Fruit fly (Drosophila melanogaster): ENCODE data around the gene SPARC.
A peak's percentile ranks its signal among the peaks of the same experiment; 100 is the strongest.

SPARC gene

DNA sequence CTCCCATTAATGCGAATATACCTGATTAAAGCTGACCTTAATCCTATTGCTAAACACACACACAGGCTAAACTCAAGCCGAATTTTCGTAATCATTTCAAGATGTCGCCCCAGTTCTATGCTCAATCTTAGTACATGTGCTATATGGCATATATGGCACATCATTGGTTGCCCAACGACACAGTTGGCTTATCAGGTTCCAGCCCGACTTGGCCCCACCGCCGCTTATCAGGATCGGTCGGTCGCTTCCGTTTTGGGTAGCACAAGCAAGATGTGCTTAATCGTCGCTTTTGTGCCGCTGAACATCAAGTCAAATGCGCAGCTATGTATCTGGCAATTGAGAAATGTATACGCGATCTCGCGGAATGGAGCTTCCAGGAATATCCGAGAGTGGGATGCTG lies 734 bp downstream of the SPARC start:
- TF ChIP-seq CG12605 (GFP tag; IDR thresholded peaks at IDR 0.05) (no peak), fd96Ca (GFP tag; IDR thresholded peaks at IDR 0.05) (no peak), CG15710 (tag; optimal IDR thresholded peaks at IDR 0.05) (no peak), Pif1B (GFP tag; optimal IDR thresholded peaks at IDR 0.05) (no peak), Pif1A (GFP tag; optimal IDR thresholded peaks at IDR 0.05) (no peak), Ets98B (GFP tag; IDR thresholded peaks at IDR 0.05) (no peak), CG9948 (tag; optimal IDR thresholded peaks at IDR 0.05) (no peak), CG8159 (tag; optimal IDR thresholded peaks at IDR 0.05) (no peak), rn (GFP tag; IDR thresholded peaks at IDR 0.05) (no peak), D1 (tag; optimal IDR thresholded peaks at IDR 0.05) (no peak), CG34367 (tag; optimal IDR thresholded peaks at IDR 0.05) (no peak), CG14655 (GFP tag; optimal IDR thresholded peaks at IDR 0.05) (no peak), EcR (GFP tag; optimal IDR thresholded peaks at IDR 0.05) (no peak), CG32121 (GFP tag; IDR thresholded peaks at IDR 0.05) (no peak), Snoo (tag; optimal IDR thresholded peaks at IDR 0.05) (no peak), CG17806 (tag; optimal IDR thresholded peaks at IDR 0.05) (no peak), CG10348 (GFP tag; IDR thresholded peaks at IDR 0.05) (no peak), CG4496 (GFP tag; IDR thresholded peaks at IDR 0.05) (no peak), gl (tag; optimal IDR thresholded peaks at IDR 0.05) (no peak)

DNA sequence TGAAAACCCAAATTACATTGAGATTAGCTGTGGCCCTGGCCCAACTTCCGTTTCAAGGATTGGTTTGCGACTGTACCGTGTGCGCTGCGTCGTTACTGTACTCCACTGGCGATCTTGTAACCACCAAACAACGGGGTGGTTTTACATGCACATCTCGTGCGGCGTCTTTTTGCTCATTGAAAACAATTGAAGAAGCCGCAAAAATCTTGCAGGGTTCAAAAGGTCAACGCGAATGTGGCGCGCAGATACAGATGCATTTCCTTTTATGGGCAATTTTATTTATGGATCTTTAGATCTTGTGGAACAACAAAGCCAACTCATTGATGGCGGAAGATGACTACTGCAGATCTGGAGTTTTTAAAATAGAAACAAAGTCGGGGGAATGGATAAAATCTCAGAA lies 1.3 kb downstream of the SPARC start:
- TF ChIP-seq fd96Ca (GFP tag; IDR thresholded peaks at IDR 0.05) (0 out of 3 replicates have a peak, but pooled peaks have one; percentile 11), CG17806 (tag; optimal IDR thresholded peaks at IDR 0.05) (no peak)

DNA sequence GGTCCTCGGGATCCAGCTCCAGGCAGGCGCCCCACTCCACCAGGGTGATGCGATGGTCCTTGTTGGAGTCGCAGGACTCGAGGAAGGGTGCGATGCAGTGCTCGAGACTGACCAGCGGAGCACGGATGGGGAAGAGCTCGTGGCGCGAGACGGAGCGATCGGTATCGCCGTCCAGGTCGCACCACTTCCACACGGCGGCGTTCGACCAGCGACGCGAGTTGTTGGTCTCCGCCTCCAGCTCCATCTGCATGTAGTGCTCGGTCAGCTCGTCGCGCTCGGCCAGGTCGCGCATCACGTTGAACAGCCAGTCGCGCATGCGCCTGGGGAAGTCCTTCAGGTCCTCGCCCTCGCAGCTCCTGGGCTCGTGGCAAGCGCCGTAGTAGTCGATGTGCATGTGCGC lies 2.4 kb downstream of the SPARC start:
- no peak for TF ChIP-seq D1 (tag; optimal IDR thresholded peaks at IDR 0.05)
- no peak for TF ChIP-seq Pif1B (GFP tag; optimal IDR thresholded peaks at IDR 0.05)

DNA sequence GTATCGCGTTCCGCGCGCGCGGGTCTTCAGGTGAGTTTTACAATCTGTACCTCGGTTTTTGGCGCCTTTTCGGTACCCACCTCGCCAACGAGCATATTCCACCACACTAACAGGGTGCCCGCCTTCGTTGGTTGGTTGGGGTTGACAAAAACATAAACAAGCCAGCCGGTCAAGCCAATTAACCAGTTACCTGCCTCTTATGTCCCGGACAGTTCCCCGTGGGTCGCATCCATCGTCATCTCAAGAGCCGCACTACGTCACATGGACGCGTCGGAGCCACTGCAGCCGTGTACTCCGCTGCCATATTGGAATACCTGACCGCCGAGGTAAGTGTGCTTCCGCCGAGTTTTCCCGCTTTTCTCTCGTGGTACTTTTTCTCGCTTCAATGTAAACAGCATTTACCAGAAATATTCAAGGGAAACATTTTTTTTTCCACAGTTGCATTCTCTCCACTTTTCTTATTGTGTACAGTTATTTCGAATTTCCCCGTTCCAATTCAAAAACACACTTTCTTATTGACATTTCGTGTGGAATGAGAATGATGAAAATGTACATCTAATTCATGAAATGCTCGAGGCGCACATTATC lies 4.2 kb downstream of the SPARC start:
- TF ChIP-seq CG14655 (GFP tag; optimal IDR thresholded peaks at IDR 0.05) (no peak), fd96Ca (GFP tag; IDR thresholded peaks at IDR 0.05) (peak; percentile 35; the same call in 1 of the 3 replicates), Snoo (tag; optimal IDR thresholded peaks at IDR 0.05) (no peak), Pif1A (GFP tag; optimal IDR thresholded peaks at IDR 0.05) (no peak), Ets98B (GFP tag; IDR thresholded peaks at IDR 0.05) (peak; percentile 45; the same call in 1 of the 2 replicates), CG12605 (GFP tag; IDR thresholded peaks at IDR 0.05) (peak; percentile 47; the same call in 1 of the 2 replicates), CG8301 (tag; optimal IDR thresholded peaks at IDR 0.05) (no peak), CG4496 (GFP tag; IDR thresholded peaks at IDR 0.05) (0 out of 3 replicates have a peak, but pooled peaks have one; percentile 15), gl (tag; optimal IDR thresholded peaks at IDR 0.05) (no peak), CG32121 (GFP tag; IDR thresholded peaks at IDR 0.05) (0 out of 2 replicates have a peak, but pooled peaks have one; percentile 31), CG17806 (tag; optimal IDR thresholded peaks at IDR 0.05) (no peak), CG8159 (tag; optimal IDR thresholded peaks at IDR 0.05) (no peak), CG10348 (GFP tag; IDR thresholded peaks at IDR 0.05) (no peak), CG34367 (tag; optimal IDR thresholded peaks at IDR 0.05) (no peak), Pif1B (GFP tag; optimal IDR thresholded peaks at IDR 0.05) (no peak), EcR (GFP tag; optimal IDR thresholded peaks at IDR 0.05) (no peak)

DNA sequence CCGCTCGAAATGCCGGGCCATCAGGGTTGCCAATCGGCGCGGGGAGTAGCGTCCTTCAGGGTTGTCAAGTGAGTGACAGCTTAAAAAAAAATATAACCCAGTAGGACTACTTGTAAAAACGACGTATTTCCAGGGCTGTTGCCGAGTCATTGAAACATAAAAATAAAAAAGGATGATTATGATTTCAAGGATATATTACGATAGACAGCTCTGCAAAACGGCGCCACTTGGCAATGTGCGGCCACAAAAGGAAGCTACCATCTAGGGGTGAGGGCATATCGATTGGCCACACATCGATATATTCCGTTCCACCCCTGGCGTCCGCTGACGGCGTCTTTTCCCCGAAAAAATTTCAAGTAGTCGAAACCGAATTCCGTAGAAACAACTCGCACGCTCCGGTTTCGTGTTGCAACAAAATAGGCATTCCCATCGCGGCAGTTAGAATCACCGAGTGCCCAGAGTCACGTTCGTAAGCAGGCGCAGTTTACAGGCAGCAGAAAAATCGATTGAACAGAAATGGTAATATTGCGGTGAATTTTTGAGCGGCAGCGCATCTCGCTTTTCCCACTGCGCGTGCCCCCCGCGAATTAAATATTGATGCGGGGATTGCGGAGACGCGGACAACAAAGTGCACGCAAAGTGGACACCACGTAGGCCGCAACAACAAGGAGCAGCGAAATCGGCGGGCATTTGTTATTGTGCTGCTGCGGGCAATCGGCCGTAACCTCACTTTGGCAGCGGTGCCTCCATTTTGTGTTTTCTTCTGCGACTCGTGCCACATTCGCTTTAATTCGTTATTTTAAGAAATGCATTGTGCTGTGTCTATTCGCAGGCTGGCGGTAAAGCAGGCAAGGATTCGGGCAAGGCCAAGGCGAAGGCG lies 5.0 kb downstream of the SPARC start, which contains the start of the genes ball and His2Av:
Gene ball (minus strand): TSS at position 231 of the 880 bp plus-strand sequence.
Gene His2Av (plus strand): TSS at position 353 of the 880 bp plus-strand sequence.
- TF ChIP-seq CG14655 (GFP tag; optimal IDR thresholded peaks at IDR 0.05): no peak
- TF ChIP-seq Snoo (tag; optimal IDR thresholded peaks at IDR 0.05): peak; percentile 49
- peak; percentile 14 for TF ChIP-seq gl (tag; optimal IDR thresholded peaks at IDR 0.05)
- peak; percentile 13 for TF ChIP-seq EcR (GFP tag; optimal IDR thresholded peaks at IDR 0.05)
- peak; percentile 43 for TF ChIP-seq CG34367 (tag; optimal IDR thresholded peaks at IDR 0.05)
- TF ChIP-seq CG13204 (GFP tag; optimal IDR thresholded peaks at IDR 0.05): no peak
- TF ChIP-seq CG4496 (GFP tag; IDR thresholded peaks at IDR 0.05): peak; percentile 87
- TF ChIP-seq rn (GFP tag; IDR thresholded peaks at IDR 0.05): peak; percentile 60
- peak; percentile 42 for TF ChIP-seq CG17806 (tag; optimal IDR thresholded peaks at IDR 0.05)
- peak; percentile 81 for TF ChIP-seq CG32121 (GFP tag; IDR thresholded peaks at IDR 0.05)
- TF ChIP-seq CG9948 (tag; optimal IDR thresholded peaks at IDR 0.05): peak; percentile 31
- peak; percentile 53 for TF ChIP-seq CG8159 (tag; optimal IDR thresholded peaks at IDR 0.05)
- TF ChIP-seq Ets98B (GFP tag; IDR thresholded peaks at IDR 0.05): peak; percentile 84
- peak; percentile 57 for TF ChIP-seq CG15710 (tag; optimal IDR thresholded peaks at IDR 0.05)
- TF ChIP-seq CG10348 (GFP tag; IDR thresholded peaks at IDR 0.05): 0 out of 2 replicates have a peak, but pooled peaks have one; percentile 25
- TF ChIP-seq CG12605 (GFP tag; IDR thresholded peaks at IDR 0.05): peak; percentile 60; the same call in 1 of the 2 replicates
- no peak for TF ChIP-seq Pif1B (GFP tag; optimal IDR thresholded peaks at IDR 0.05)
- peak; percentile 77 for TF ChIP-seq Pif1A (GFP tag; optimal IDR thresholded peaks at IDR 0.05)
- peak; percentile 51 for TF ChIP-seq CG8301 (tag; optimal IDR thresholded peaks at IDR 0.05)
- TF ChIP-seq fd96Ca (GFP tag; IDR thresholded peaks at IDR 0.05): peak; percentile 88
- TF ChIP-seq D1 (tag; optimal IDR thresholded peaks at IDR 0.05): no peak
